Fruit fly (Drosophila melanogaster) whole organism, embryonic: Measurements from ENCODE around the gene CG43233.

Experiments
- CG10267 ChIP-seq: fragments of 200-800 bp; sonication (Bioruptor generic); optimal IDR thresholded peaks from 2 replicates; lab custom pipeline; 2018; ENCODE audit warnings: missing biosample characterization, mild to moderate bottlenecking, missing genetic modification characterization, moderate library complexity
- CG10321 ChIP-seq: fragments of 200-800 bp; sonication (Bioruptor generic); IDR thresholded peaks from 2 replicates; pipeline ENCODE4 v1.3.6; 2022; ENCODE audit warnings: missing biosample characterization, missing genetic modification characterization
- CG12769 ChIP-seq: fragments of 200-800 bp; sonication (Bioruptor generic); optimal IDR thresholded peaks from 2 replicates; lab custom pipeline; 2019; ENCODE audit warnings: missing biosample characterization, mild to moderate bottlenecking, missing genetic modification characterization, moderate library complexity
- CG13296 ChIP-seq: fragments of 200-800 bp; sonication (Bioruptor generic); optimal IDR thresholded peaks from 3 replicates; lab custom pipeline; 2018; ENCODE audit warnings: missing biosample characterization, mild to moderate bottlenecking, missing genetic modification characterization
- CG16779 ChIP-seq: fragments of 200-800 bp; sonication (Bioruptor generic); IDR thresholded peaks from 2 replicates; pipeline ENCODE4 v1.3.6; 2022; ENCODE audit warnings: missing biosample characterization, missing genetic modification characterization
- CG17612 ChIP-seq: fragments of 200-800 bp; sonication (Bioruptor generic); IDR thresholded peaks from 2 replicates; pipeline ENCODE4 v1.3.6; 2022; ENCODE audit warnings: missing biosample characterization, missing genetic modification characterization
- CG18599 ChIP-seq: fragments of 200-800 bp; sonication (Bioruptor generic); optimal IDR thresholded peaks from 3 replicates; lab custom pipeline; 2017; ENCODE audit warnings: missing biosample characterization, missing genetic modification characterization, mild to moderate bottlenecking, moderate library complexity, missing genetic modification reagents
- CG18619 ChIP-seq: fragments of 200-800 bp; sonication (Bioruptor generic); optimal IDR thresholded peaks from 3 replicates; lab custom pipeline; 2017; ENCODE audit warnings: missing biosample characterization, mild to moderate bottlenecking, missing genetic modification characterization
- CG2712 ChIP-seq: fragments of 200-800 bp; optimal IDR thresholded peaks from 3 replicates; lab custom pipeline; 2019; ENCODE audit warnings: missing biosample characterization, mild to moderate bottlenecking, missing genetic modification characterization, moderate library complexity
- CG3065 ChIP-seq: fragments of 200-800 bp; sonication (Bioruptor generic); optimal IDR thresholded peaks from 2 replicates; lab custom pipeline; 2016; ENCODE audit warnings: missing biosample characterization, missing genetic modification characterization
- CG33213 ChIP-seq: fragments of 200-800 bp; sonication (Bioruptor generic); optimal IDR thresholded peaks from 3 replicates; lab custom pipeline; 2016; ENCODE audit warnings: missing biosample characterization, missing genetic modification characterization
- CG33557 ChIP-seq: fragments of 200-800 bp; sonication (Bioruptor generic); optimal IDR thresholded peaks from 2 replicates; lab custom pipeline; 2019; ENCODE audit warnings: missing biosample characterization, mild to moderate bottlenecking, missing genetic modification characterization, moderate library complexity
- CG6254 ChIP-seq: fragments of 200-800 bp; sonication (Bioruptor generic); optimal IDR thresholded peaks from 3 replicates; lab custom pipeline; 2017; ENCODE audit warnings: mild to moderate bottlenecking, missing biosample characterization, missing genetic modification reagents, missing genetic modification characterization
- CG6765 ChIP-seq: fragments of 200-800 bp; sonication (Bioruptor generic); optimal IDR thresholded peaks from 3 replicates; lab custom pipeline; 2017; ENCODE audit warnings: missing biosample characterization, mild to moderate bottlenecking, missing genetic modification characterization
- CG7963 ChIP-seq: fragments of 200-800 bp; sonication (Bioruptor generic); IDR thresholded peaks from 3 replicates; pipeline ENCODE4 v1.3.6; 2022; ENCODE audit warnings: missing biosample characterization, missing genetic modification characterization; ENCODE audit not compliant: partially characterized antibody
- CG7987 ChIP-seq: fragments of 200-800 bp; sonication (Bioruptor generic); optimal IDR thresholded peaks from 2 replicates; lab custom pipeline; 2018; ENCODE audit warnings: missing biosample characterization, mild to moderate bottlenecking, missing genetic modification characterization, moderate library complexity
- CTCF ChIP-seq: fragments of 200-800 bp; sonication (Bioruptor generic); optimal IDR thresholded peaks from 2 replicates; lab custom pipeline; 2017; ENCODE audit warnings: missing biosample characterization, mild to moderate bottlenecking, missing genetic modification characterization, moderate library complexity
- D ChIP-seq, 2 experiments: fragments of 200-800 bp in 1 of 2; fragments of >200 bp in 1 of 2; sonication (Bioruptor generic) in 1 of 2; optimal IDR thresholded peaks; 2 replicates in 1 of 2; 3 replicates in 1 of 2; lab custom pipeline; 2017; ENCODE audit warnings: mild to moderate bottlenecking in 1 of 2, missing biosample characterization in 1 of 2, missing genetic modification characterization in 1 of 2, missing genetic modification reagents in 1 of 2
- Dbx ChIP-seq: fragments of 200-800 bp; sonication (Bioruptor generic); IDR thresholded peaks from 3 replicates; pipeline ENCODE4 v1.3.6; 2022; ENCODE audit warnings: missing biosample characterization, missing genetic modification characterization
- Doc3 ChIP-seq: fragments of 200-800 bp; sonication (Bioruptor generic); IDR thresholded peaks from 3 replicates; pipeline ENCODE4 v1.3.6; 2022; ENCODE audit warnings: missing biosample characterization, missing genetic modification characterization; ENCODE audit not compliant: partially characterized antibody
- Ets97D ChIP-seq: fragments of 200-800 bp; sonication (Bioruptor generic); optimal IDR thresholded peaks from 3 replicates; lab custom pipeline; 2016; ENCODE audit warnings: missing biosample characterization, missing genetic modification characterization
- HHEX ChIP-seq: fragments of 200-800 bp; sonication (Bioruptor generic); optimal IDR thresholded peaks from 3 replicates; lab custom pipeline; 2017; ENCODE audit warnings: missing biosample characterization, mild to moderate bottlenecking, missing genetic modification characterization, missing genetic modification reagents
- Hand ChIP-seq: fragments of 200-800 bp; sonication (Bioruptor generic); optimal IDR thresholded peaks from 2 replicates; lab custom pipeline; 2017; ENCODE audit warnings: mild to moderate bottlenecking, missing biosample characterization, missing genetic modification reagents, missing genetic modification characterization
- Jarid2 ChIP-seq: fragments of 200-800 bp; sonication (Bioruptor generic); optimal IDR thresholded peaks from 3 replicates; lab custom pipeline; 2017; ENCODE audit warnings: mild to moderate bottlenecking, missing biosample characterization, missing genetic modification reagents, missing genetic modification characterization
- Opbp ChIP-seq: fragments of 200-800 bp; sonication (Bioruptor generic); IDR thresholded peaks from 3 replicates; pipeline ENCODE4 v1.3.6; 2022; ENCODE audit warnings: missing biosample characterization, missing genetic modification characterization; ENCODE audit not compliant: partially characterized antibody
- Optix ChIP-seq: fragments of 200-800 bp; sonication (Bioruptor generic); IDR thresholded peaks from 3 replicates; pipeline ENCODE4 v1.3.6; 2022; ENCODE audit warnings: missing biosample characterization, missing genetic modification characterization
- PHDP ChIP-seq: fragments of 200-800 bp; sonication (Bioruptor generic); optimal IDR thresholded peaks from 3 replicates; lab custom pipeline; 2018; ENCODE audit warnings: missing biosample characterization, mild to moderate bottlenecking, missing genetic modification characterization, moderate library complexity
- Ssrp ChIP-seq: fragments of 200-800 bp; sonication (Bioruptor generic); optimal IDR thresholded peaks from 2 replicates; lab custom pipeline; 2018; ENCODE audit warnings: missing biosample characterization, mild to moderate bottlenecking, missing genetic modification characterization, moderate library complexity
- Xbp1 ChIP-seq: fragments of 200-800 bp; sonication (Bioruptor generic); optimal IDR thresholded peaks from 3 replicates; lab custom pipeline; 2016; ENCODE audit warnings: missing biosample characterization, mild to moderate bottlenecking, missing genetic modification characterization
- aop ChIP-seq: fragments of 200-800 bp; sonication (Bioruptor generic); IDR thresholded peaks from 2 replicates; pipeline ENCODE4 v1.3.6; 2022; ENCODE audit warnings: missing biosample characterization, missing genetic modification characterization
- az2 ChIP-seq: fragments of 200-800 bp; sonication (Bioruptor generic); optimal IDR thresholded peaks from 3 replicates; lab custom pipeline; 2016; ENCODE audit warnings: missing biosample characterization, missing genetic modification characterization
- bsh ChIP-seq, 2 experiments: fragments of 200-800 bp; sonication (Bioruptor generic); optimal IDR thresholded peaks; 2 replicates each; lab custom pipeline; 2017 to 2018; ENCODE audit warnings: mild to moderate bottlenecking in 2 of 2, missing biosample characterization in 2 of 2, missing genetic modification characterization in 2 of 2, moderate library complexity in 1 of 2
- chif ChIP-seq, 2 experiments: fragments of 200-800 bp; sonication (Bioruptor generic); optimal IDR thresholded peaks; 3 replicates each; lab custom pipeline; 2016; ENCODE audit warnings: missing biosample characterization in 2 of 2, missing genetic modification characterization in 2 of 2
- grau ChIP-seq: fragments of 200-800 bp; optimal IDR thresholded peaks from 3 replicates; lab custom pipeline; 2019; ENCODE audit warnings: missing biosample characterization, mild to moderate bottlenecking, missing genetic modification characterization, moderate library complexity
- hkb ChIP-seq, 2 experiments: fragments of 200-800 bp in 1 of 2; fragments of >200 bp in 1 of 2; sonication (Bioruptor generic) in 1 of 2; IDR thresholded peaks in 1 of 2; optimal IDR thresholded peaks in 1 of 2; 2 replicates each; pipeline versions ENCODE4 v1.3.6 to Lab custom; 2017 to 2022; ENCODE audit warnings: missing biosample characterization in 1 of 2, missing genetic modification characterization in 1 of 2
- ken ChIP-seq: fragments of 200-800 bp; sonication (Bioruptor generic); IDR thresholded peaks from 3 replicates; pipeline ENCODE4 v1.3.6; 2022; ENCODE audit warnings: missing biosample characterization, missing genetic modification characterization
- lab ChIP-seq: fragments of 200-800 bp; sonication (Bioruptor generic); optimal IDR thresholded peaks from 3 replicates; lab custom pipeline; 2017; ENCODE audit warnings: missing biosample characterization, missing genetic modification characterization, mild to moderate bottlenecking, moderate library complexity, missing genetic modification reagents
- lmd ChIP-seq: fragments of 200-800 bp; sonication (Bioruptor generic); IDR thresholded peaks from 2 replicates; pipeline ENCODE4 v1.3.6; 2022; ENCODE audit warnings: missing biosample characterization, missing genetic modification characterization
- mirr ChIP-seq: fragments of 200-800 bp; sonication (Bioruptor generic); optimal IDR thresholded peaks from 3 replicates; lab custom pipeline; 2018; ENCODE audit warnings: missing biosample characterization, mild to moderate bottlenecking, missing genetic modification characterization
- nau ChIP-seq: fragments of 200-800 bp; sonication (Bioruptor generic); optimal IDR thresholded peaks from 3 replicates; lab custom pipeline; 2017; ENCODE audit warnings: missing biosample characterization, mild to moderate bottlenecking, missing genetic modification characterization, missing genetic modification reagents
- oc ChIP-seq: fragments of 200-800 bp; sonication (Bioruptor generic); optimal IDR thresholded peaks from 2 replicates; lab custom pipeline; 2018; ENCODE audit warnings: missing biosample characterization, mild to moderate bottlenecking, missing genetic modification characterization, moderate library complexity
- pros ChIP-seq: fragments of 200-800 bp; sonication (Bioruptor generic); optimal IDR thresholded peaks from 3 replicates; lab custom pipeline; 2019; ENCODE audit warnings: missing biosample characterization, mild to moderate bottlenecking, missing genetic modification characterization, moderate library complexity
- pum ChIP-seq: fragments of 200-800 bp; sonication (Bioruptor generic); optimal IDR thresholded peaks from 2 replicates; lab custom pipeline; 2016; ENCODE audit warnings: missing biosample characterization, missing genetic modification characterization
- sc ChIP-seq, 3 experiments: fragments of >200 bp in 2 of 3; fragments of 200-800 bp in 1 of 3; sonication (Bioruptor generic) in 1 of 3; optimal IDR thresholded peaks; 2 replicates in 2 of 3; 3 replicates in 1 of 3; lab custom pipeline; 2017; ENCODE audit warnings: mild to moderate bottlenecking in 1 of 3, missing biosample characterization in 1 of 3, missing genetic modification characterization in 1 of 3, missing genetic modification reagents in 1 of 3
- toy ChIP-seq: fragments of 200-800 bp; sonication (Bioruptor generic); IDR thresholded peaks from 2 replicates; pipeline ENCODE4 v1.3.6; 2022; ENCODE audit warnings: missing biosample characterization, missing genetic modification characterization
- twi ChIP-seq: fragments of 200-800 bp; optimal IDR thresholded peaks from 2 replicates; lab custom pipeline; 2019; ENCODE audit warnings: missing biosample characterization, mild to moderate bottlenecking, missing genetic modification characterization, moderate library complexity
- vvl ChIP-seq: fragments of 200-800 bp; sonication (Bioruptor generic); IDR thresholded peaks from 2 replicates; pipeline ENCODE4 v1.3.6; 2022; ENCODE audit warnings: missing biosample characterization, missing genetic modification characterization
- zen2 ChIP-seq: fragments of 200-800 bp; sonication (Bioruptor generic); IDR thresholded peaks from 3 replicates; pipeline ENCODE4 v1.3.6; 2022; ENCODE audit warnings: missing biosample characterization, missing genetic modification characterization; ENCODE audit not compliant: partially characterized antibody

Gene CG43233

DNA sequence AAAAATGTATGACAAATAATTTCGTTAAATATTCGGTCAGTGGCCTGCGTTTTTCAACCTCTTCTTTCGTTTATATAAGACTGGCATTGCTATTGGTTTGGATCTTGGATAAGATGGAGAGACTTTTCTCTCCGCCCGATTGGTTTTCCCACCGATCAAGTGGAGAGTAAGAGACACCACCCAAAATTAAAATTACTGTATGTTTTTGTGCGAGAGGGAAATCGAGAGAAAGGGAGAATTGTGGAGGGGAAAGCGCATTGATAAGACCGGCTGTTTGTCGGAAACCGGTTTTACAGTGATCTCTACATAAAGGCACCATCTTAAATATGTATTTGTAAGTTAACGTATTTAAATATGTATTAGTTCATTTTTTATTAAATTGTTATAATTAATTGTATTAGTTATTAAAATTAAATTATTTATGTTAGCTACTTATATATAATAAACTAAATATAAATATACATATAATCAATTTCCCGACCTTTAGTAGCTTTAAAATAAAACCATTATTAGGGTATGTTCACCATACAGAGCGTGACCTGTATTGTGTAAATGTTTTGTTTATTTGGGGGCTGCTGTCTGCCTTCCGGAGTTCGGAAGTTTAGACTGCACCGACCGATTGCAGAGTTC, 21.4 kb upstream of the CG43233 start, which contains the start of gene CG34007 (continued):
- TF ChIP-seq CG10321 (GFP tag; lab: Robert Waterston, UW) (no peak), nau (no peak), Dbx (GFP tag; lab: Robert Waterston, UW) (no peak), az2 (GFP tag; lab: Kevin White, UChicago) (peak; percentile 77), CG33213 (GFP tag; lab: Kevin White, UChicago) (no peak), CG16779 (GFP tag; lab: Robert Waterston, UW) (no peak), Doc3 (GFP tag; lab: Robert Waterston, UW) (no peak), CG12769 (tag; lab: Kevin White, UChicago) (no peak), pros (GFP tag; lab: Kevin White, UChicago) (peak; percentile 73), mirr (GFP tag; lab: Kevin White, UChicago) (no peak), chif (GFP tag; optimal IDR thresholded peaks at IDR 0.05; lab: Kevin White, UChicago) (no peak), CG17612 (GFP tag; lab: Robert Waterston, UW) (no peak), CG33557 (GFP tag; lab: Kevin White, UChicago) (peak; percentile 97), PHDP (peak; percentile 90), CG7963 (no peak), Hand (GFP tag; lab: Kevin White, UChicago) (no peak), CG13296 (peak; percentile 58), Opbp (GFP tag; lab: Robert Waterston, UW) (peak; percentile 35; the same call in 1 of the 3 replicates), ken (peak; percentile 64; the same call in 2 of the 3 replicates), CG18619 (peak; percentile 66), hkb (optimal IDR thresholded peaks at IDR 0.05; lab: Kevin White, UChicago) (no peak), hkb (GFP tag; IDR thresholded peaks at IDR 0.05; lab: Robert Waterston, UW) (peak; percentile 76), CG10267 (tag; lab: Kevin White, UChicago) (peak; percentile 85), zen2 (GFP tag; lab: Robert Waterston, UW) (peak; percentile 45; the same call in 2 of the 3 replicates), lab (GFP tag; lab: Kevin White, UChicago) (no peak), CG6765 (GFP tag; lab: Kevin White, UChicago) (no peak), CG18599 (GFP tag; lab: Kevin White, UChicago) (peak; percentile 51), HHEX (GFP tag; lab: Kevin White, UChicago) (peak; percentile 47), CG7987 (GFP tag; lab: Kevin White, UChicago) (no peak), oc (tag; lab: Kevin White, UChicago) (peak; percentile 86), sc (optimal IDR thresholded peaks at IDR 0.05; lab: Kevin White, UChicago) (no peak), sc (GFP tag; optimal IDR thresholded peaks at IDR 0.05; lab: Kevin White, UChicago) (peak; percentile 86), pum (GFP tag; lab: Kevin White, UChicago) (no peak), Jarid2 (GFP tag; lab: Kevin White, UChicago) (peak; percentile 42), bsh (GFP tag; optimal IDR thresholded peaks at IDR 0.05; lab: Kevin White, UChicago) (peak in 1 of 2 experiments; percentile 94), CG2712 (tag; lab: Kevin White, UChicago) (peak; percentile 96), CG3065 (GFP tag; lab: Kevin White, UChicago) (peak; percentile 43), Ssrp (tag; lab: Kevin White, UChicago) (peak; percentile 95)

- TF ChIP-seq grau (peak; percentile 28), toy (no peak), vvl (0 out of 2 replicates have a peak, but pooled peaks have one; percentile 12), Optix (GFP tag; lab: Robert Waterston, UW) (0 out of 3 replicates have a peak, but pooled peaks have one; percentile 9), aop (GFP tag; lab: Robert Waterston, UW) (no peak), CG6254 (no peak), Ets97D (GFP tag; lab: Kevin White, UChicago) (no peak), D (optimal IDR thresholded peaks at IDR 0.05; lab: Kevin White, UChicago) (peak; percentile 5), D (GFP tag; optimal IDR thresholded peaks at IDR 0.05; lab: Kevin White, UChicago) (no peak), lmd (no peak), twi (tag; lab: Kevin White, UChicago) (peak; percentile 44), CTCF (peak; percentile 86), Xbp1 (GFP tag; lab: Kevin White, UChicago) (no peak)
Measured at dm6 chr2L:20488128-20488527, 14.9 kb upstream of the CG43233 start.
